Worm (Caenorhabditis elegans) whole organism, L4/young adult: ENCODE results near the gene asp-15.

ENCODE experiments used
- dao-5 ChIP-seq: sonication (generic microtip); optimal IDR thresholded peaks from 2 replicates; lab custom pipeline; 2016; ENCODE audit warnings: missing genotype, missing genetic modification characterization, moderate library complexity, missing compliant biosample characterization
- him-1 ChIP-seq: sonication (generic microtip); optimal IDR thresholded peaks from 2 replicates; lab custom pipeline; 2016; ENCODE audit warnings: missing genotype, missing genetic modification reagents, missing genetic modification characterization, missing compliant biosample characterization

ce11 chrV:19051425-19051824, 6.8 kb upstream of the asp-15 start:
- TF ChIP-seq him-1 (tag; lab: Kevin White, UChicago) (no peak), dao-5 (tag; lab: Kevin White, UChicago) (no peak)
